Fruit fly (Drosophila melanogaster) S2 (cell line): ENCODE measurements around the gene smal.

Experiments
- CG8478 ChIP-seq: fragments of >200 bp; optimal IDR thresholded peaks from 2 replicates; lab custom pipeline; 2018
- CTCF ChIP-seq, 2 experiments: fragments of >200 bp; optimal IDR thresholded peaks; 2 replicates each; lab custom pipeline; 2018

DNA sequence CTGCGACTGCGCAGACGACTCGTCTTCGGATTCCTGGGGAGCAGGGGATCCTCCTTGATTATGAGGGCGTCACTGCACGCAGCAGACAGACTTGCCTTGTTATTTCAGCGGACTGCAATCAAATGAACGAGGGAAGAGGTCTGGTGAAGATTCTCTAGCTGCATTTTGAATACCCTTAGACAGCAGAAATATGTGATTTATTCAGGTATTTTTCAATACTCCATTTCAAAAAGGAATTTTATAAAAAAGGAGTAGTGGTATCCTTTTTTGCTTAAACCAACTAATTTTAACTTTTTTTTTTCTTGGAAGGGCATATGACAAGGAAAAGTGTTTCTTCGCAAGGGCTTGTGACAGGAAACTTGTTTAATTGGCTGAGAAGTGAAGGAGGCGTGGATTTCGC is 13.2 kb upstream of the smal start:
- TF ChIP-seq CG8478 (lab: Kevin White, UChicago) = no peak
- TF ChIP-seq CTCF (optimal IDR thresholded peaks at IDR 0.05; lab: Kevin White, UChicago) = no peak
